Worm (Caenorhabditis elegans) whole organism, dauer: Measurements from ENCODE around the gene F44B9.8.

Experiments used
- unc-62 ChIP-seq: sonication (generic microtip); optimal IDR thresholded peaks from 2 replicates; lab custom pipeline; 2017; ENCODE audit warnings: missing biosample characterization, missing genetic modification reagents, missing genetic modification characterization

Gene F44B9.8

DNA sequence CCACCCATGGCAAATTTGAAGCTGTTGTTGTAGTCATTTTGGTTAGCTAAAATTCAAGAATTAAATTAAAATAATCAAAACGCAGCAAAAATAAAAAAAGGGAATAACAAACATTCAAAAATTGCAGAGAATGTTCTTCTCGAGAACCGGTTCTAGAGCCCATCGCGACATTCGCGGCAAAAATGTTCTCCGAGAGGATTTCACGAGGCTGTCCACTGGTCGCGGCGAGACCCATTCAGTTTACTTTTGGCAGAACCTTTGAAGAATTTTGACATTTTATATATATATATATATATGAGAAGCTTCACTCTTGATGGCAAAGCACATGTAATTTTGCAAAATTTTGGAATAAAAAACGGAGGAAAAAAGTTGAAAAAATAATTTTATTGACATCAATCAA, at the start of gene F44B9.8:
Gene F44B9.8 (minus strand): TSS at position 163 of the 400 bp plus-strand sequence.
- no peak for TF ChIP-seq unc-62 (GFP tag; lab: Kevin White, UChicago)

DNA sequence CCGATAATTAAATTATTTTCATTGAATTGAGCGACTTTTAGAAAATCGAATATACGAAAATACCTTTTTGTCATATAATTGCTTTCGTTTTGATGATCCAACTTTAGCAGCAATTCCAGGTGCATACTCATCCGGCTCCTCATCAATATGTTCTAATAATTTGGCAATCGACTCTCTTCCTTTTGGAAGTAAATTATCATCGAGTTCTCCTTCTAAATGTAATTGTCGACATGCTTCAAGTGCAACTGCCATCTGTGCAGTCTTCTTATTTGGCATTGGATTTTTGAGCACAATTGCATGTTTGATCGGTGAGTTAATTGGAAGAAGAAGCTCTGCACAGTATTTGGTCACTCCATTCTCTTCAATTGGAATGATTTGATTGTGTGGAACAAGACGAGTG, 47.7 kb upstream of the F44B9.8 start:
- TF ChIP-seq unc-62 (GFP tag; lab: Kevin White, UChicago), result no peak

DNA sequence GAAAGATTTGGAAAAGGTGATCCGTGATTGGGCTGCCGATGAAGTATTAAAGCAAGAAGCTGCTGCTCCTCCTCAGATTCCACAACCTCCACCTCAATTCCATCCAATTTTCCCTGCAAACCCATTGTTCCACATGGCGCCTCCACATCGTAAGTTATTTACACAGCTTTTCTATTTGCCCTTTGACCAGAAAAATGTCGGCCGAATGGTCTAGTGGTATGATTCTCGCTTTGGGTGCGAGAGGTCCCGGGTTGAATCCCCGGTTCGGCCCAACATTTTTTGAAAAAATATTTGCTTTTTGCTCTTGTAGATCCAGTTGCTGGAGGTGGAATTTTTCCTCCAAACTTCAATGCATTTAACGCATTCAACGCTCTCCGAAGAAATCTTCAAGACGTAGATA, 39.8 kb upstream of the F44B9.8 start:
- no peak for TF ChIP-seq unc-62 (GFP tag; lab: Kevin White, UChicago)

DNA sequence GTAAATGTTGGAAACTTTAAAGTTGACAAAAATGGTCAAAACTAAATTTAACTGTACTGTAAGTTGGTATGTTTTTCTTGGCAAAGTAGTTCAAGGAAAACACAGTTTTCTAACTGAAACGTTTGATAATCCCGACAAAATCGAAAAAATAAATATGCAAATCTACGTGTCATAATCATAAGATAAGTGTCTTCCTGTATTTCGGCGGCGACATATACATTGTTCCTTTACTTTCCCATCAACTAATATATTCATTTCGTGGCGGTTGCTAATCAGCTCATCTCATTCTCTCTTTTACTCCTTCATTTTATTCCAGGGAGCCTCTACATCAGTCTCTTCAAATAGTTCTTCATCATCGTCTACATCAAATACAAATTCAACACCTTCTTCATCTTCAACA, 38.3 kb upstream of the F44B9.8 start:
- TF ChIP-seq unc-62 (GFP tag; lab: Kevin White, UChicago), result no peak

DNA sequence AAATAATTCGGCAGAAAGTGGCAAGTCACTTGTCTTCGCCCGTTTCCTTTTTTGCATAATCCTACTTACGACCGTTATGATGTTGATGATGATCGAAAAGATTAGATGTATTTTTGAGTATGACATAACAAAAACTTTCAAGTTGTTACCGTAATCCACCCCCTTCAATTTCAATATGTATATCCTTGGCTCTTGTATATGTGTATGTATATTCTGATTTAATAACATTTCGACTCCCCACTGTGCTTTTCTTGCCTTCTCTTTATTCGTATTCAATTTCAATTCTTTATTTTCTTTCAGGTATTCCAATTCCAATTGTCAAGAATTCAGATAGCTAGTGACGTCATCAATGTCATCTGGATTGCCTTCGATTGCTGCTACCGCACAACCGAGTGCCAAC, 37.5 kb upstream of the F44B9.8 start, which contains the start of gene pros-1:
Gene pros-1 (plus strand): TSS at position 301 of the 400 bp plus-strand sequence.
- TF ChIP-seq unc-62 (GFP tag; lab: Kevin White, UChicago), result no peak

DNA sequence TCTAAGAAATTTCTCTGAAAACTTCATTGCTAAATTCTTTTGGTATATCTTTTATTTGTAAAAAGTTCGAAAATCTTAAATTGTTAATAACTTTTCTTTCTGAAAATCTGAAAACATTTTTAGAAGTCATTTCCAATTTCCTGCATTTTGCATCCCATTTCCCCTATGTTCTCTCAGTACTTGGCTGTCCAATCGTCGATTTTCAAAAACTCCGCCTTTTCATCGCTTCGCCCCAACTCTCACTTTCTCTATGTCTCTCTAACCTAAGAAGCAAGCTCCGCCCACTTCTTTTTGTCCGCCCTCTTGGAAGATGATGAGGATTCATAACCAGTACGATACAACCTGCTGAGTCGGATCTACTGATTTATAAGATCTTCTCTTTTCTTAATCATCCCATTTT, 35.7 kb upstream of the F44B9.8 start:
- TF ChIP-seq unc-62 (GFP tag; lab: Kevin White, UChicago), result no peak

DNA sequence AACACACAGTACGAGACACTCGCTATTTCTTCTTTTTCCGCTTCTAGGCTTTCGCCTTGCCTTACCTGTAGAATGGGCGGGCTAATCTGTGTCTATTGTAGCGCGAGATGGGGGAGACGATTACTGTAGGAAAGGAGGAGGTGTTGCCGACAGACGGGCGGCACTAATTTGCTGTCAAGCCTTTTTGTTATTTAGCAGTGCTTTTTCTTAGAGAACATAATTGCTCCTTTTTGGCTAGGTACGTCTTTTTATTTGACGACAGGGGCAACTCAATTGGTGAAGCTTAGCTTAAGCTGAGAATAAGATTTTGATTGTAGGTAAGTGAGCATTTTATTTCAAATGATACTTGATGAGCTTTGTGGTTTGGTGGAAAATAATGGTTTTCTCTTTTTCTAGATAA, 34.2 kb upstream of the F44B9.8 start:
- no peak for TF ChIP-seq unc-62 (GFP tag; lab: Kevin White, UChicago)

DNA sequence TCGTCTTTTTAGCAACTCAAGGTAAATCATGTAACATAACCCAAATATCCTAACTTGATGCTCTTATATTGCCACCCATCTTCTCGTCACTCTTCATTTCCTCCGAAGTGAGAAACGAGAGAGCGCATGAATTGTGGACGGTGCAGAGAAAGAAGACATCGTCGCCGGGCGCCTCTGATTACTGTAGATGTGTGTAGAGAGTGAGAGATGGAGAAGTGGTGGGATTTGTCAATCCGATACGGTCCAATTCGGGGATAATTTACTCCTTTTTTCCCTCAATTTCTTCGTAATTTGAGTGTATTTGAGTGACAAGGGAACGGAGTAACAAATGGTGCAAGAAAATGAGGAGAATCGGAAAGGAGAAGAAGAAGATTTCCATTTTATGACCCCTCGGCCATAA, 31.7 kb upstream of the F44B9.8 start:
- TF ChIP-seq unc-62 (GFP tag; lab: Kevin White, UChicago), result no peak

DNA sequence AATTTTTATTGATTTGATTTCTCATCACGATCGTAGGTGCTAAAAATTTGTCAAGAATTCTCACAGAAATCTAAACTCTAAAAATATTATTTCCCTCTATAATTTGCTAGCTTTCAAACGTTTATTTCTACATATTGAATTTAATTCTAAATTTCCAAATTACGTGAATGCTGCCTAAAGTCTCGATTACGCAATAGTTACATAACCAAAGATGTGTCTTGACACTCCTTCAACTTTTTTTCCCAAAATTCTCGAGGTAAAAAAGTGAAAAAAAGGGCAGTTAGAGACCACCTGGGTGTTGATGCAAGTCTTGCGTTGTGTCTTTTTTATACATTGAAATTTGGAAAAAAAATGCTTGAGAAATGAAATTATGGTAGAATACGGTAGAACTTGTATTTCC, 22.4 kb upstream of the F44B9.8 start:
- no peak for TF ChIP-seq unc-62 (GFP tag; lab: Kevin White, UChicago)

DNA sequence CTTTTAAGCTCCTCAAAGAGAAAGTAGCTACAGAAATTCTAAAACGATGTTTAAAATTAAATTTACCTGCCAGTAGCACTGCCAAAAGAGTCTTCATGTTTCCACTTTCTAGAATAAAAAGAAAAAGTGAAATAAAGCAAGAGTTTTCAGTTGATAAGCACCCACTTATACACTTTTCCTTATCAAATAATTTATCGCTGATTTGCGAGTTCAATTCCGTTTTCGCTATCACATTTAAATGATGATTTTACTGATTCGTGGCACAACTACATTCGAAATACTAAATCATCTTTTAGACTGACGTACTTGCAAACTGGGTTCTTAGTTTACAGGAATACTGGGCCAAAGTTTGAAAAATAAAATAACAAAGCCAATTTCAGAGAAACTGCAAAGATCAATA, 21.5 kb upstream of the F44B9.8 start, which contains the start of gene K12H4.7:
Gene K12H4.7 (minus strand): TSS at position 138 of the 400 bp plus-strand sequence.
- TF ChIP-seq unc-62 (GFP tag; lab: Kevin White, UChicago), result no peak

DNA sequence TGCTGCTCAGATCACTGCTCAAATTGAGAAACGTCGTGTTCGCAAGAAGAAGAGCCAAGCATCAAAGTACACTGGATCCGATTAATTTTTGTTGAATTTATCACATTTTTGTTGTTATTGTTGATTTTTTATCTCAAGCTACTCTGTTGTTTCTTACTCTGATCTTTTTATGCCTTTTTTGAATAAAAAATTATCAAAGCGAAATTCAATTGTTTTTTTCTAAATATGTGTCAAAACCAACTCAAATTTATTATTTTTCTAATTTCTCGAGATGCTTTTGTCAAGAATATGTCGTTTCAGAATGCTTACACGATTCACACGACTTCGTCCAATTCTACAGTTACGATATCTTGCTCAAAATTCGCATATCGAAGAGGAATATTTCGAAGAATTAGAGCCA, 18.0 kb upstream of the F44B9.8 start, which contains the start of gene K12H4.2:
Gene K12H4.2 (plus strand): TSS at position 301 of the 400 bp plus-strand sequence.
- TF ChIP-seq unc-62 (GFP tag; lab: Kevin White, UChicago), result no peak

DNA sequence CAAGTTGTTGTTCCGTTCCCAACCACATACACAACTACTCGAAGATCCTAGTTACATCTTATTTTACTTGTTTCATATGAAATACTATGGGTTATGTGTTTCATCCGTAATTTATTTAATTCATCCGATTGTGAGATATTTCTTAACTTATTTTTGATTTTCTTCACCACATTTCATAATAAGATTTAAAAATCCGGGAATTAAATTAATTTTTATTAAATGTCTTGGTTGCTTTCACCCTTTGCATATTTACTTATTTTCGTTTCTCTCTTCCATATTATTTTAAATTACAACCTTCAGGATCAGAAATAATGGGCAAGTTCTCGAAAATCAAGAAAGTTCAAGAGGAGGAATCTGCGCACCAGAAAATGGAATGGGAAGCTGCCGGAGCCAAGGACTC, 16.3 kb upstream of the F44B9.8 start, which contains the start of gene K12H4.3:
Gene K12H4.3 (plus strand): TSS at position 301 of the 400 bp plus-strand sequence.
- no peak for TF ChIP-seq unc-62 (GFP tag; lab: Kevin White, UChicago)

DNA sequence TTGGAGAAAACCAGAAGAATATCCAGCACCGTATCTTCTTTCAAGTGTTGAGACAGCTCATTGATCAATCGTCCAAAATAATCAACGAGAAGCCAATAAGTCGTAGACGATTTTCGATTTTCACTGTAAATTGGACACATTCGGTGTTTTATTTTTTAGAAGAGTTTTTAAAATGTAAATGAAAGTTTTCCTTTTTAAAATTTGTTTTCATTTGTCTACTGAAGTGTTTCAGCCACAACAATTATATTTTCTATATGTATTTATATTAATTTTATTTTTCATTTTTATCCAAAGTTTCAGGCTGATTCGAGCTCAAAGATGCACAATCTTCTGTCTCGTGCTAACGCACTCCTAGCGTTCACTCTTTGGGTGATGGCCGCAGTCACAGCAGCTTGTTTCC, 15.3 kb upstream of the F44B9.8 start, which contains the start of gene spcs-3:
Gene spcs-3 (plus strand): TSS at position 301 of the 400 bp plus-strand sequence.
- no peak for TF ChIP-seq unc-62 (GFP tag; lab: Kevin White, UChicago)

DNA sequence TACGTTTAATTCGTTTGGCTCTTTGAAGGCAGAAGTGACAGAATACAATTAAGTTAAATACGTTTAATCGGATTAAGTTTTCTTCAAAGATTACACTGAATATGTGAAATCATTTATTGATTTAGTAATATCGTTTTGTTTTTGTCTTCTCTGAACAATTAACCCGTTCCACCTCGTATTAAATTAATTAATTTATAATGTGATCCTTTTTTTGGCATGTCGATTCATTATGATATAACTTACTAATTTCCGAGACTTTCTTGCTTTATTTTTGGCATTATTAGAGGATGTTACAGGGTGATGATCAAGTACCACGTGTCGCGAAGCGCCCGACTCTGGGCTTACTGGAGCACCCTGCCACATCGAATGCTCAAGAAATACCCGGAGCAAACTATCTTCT, 14.7 kb upstream of the F44B9.8 start, which contains the start of gene K12H4.5:
Gene K12H4.5 (plus strand): TSS at position 301 of the 400 bp plus-strand sequence.
- TF ChIP-seq unc-62 (GFP tag; lab: Kevin White, UChicago), result no peak

DNA sequence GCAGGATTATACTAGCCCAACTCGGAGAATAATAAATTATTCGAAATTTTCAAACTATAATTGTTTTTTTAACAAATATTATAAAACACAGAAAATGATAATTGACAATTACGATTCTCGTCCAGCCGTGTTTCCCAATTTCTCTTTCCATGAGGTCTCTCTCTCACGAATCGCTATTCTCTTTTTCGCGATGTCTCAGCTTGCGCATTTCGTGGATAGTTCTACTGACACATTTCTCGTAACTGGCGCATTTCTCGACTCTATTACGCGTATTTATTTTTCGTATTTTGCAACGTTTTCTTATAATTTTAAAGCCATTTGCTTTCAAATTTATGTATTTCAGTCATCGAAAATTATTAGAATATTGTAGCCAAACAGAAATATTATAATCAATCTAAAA, 14.3 kb upstream of the F44B9.8 start:
- TF ChIP-seq unc-62 (GFP tag; lab: Kevin White, UChicago), result no peak

DNA sequence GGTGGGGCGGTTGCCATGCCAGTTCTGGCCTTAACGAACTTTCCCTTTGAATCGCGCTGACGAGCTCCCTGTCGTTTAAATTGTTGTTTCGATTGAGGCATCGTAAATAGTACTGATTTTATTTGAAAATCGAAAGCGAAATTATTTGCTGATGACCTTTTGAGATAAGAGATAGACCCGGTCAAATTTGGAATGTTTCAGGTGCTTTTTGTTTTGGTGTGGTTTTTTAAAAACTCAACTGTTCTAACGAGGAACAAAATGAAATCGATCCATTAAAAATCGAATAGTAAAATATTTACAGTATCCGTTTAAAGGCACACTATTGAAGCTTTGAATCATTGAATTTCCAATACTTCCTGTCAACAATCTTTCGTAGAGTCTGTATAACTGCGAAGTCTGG, 13.3 kb upstream of the F44B9.8 start, which contains the start of gene K12H4.6:
Gene K12H4.6 (minus strand): TSS at position 101 of the 400 bp plus-strand sequence.
- TF ChIP-seq unc-62 (GFP tag; lab: Kevin White, UChicago), result no peak

DNA sequence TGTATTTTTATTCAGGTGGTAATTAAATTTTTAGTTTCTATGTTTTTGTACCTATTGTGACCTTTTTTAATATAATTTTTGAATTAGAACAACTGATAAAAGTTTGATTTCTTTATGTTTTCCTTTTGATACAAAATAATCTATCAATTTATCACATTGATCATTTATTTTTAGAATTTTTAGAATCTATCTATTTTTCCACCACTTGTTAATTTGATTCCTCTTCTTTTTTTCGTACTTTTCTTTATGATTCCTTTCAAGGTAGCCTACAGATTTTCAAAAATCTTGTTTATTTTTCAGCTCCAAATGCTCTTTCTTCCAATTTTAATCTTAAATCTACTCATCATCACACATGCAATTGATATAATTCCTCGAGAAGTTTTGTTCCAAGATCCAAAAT, 8.5 kb upstream of the F44B9.8 start, which contains the start of gene dpf-6:
Gene dpf-6 (plus strand): TSS at position 301 of the 400 bp plus-strand sequence.
- TF ChIP-seq unc-62 (GFP tag; lab: Kevin White, UChicago), result no peak
